Worm (Caenorhabditis elegans) whole organism, L1 larva: ENCODE measurements around the gene tra-1.
A peak's percentile ranks its signal among the peaks of the same experiment; 100 is the strongest.

ENCODE experiments used
- C16A3.4 ChIP-seq: fragments of 150-350 bp; optimal IDR thresholded peaks from 2 replicates; lab custom pipeline; 2014; ENCODE audit warnings: missing biosample characterization, missing genetic modification characterization
- C34B4.2 ChIP-seq: sonication (generic microtip); optimal IDR thresholded peaks from 2 replicates; lab custom pipeline; 2017; ENCODE audit warnings: mild to moderate bottlenecking, missing genetic modification characterization, missing compliant biosample characterization
- aly-2 ChIP-seq: fragments of 150-350 bp; optimal IDR thresholded peaks from 2 replicates; lab custom pipeline; 2014; ENCODE audit warnings: missing biosample characterization, missing genetic modification characterization
- blmp-1 ChIP-seq: fragments of 150-350 bp; optimal IDR thresholded peaks from 2 replicates; lab custom pipeline; 2014; ENCODE audit warnings: missing biosample characterization, missing genetic modification characterization
- ceh-63 ChIP-seq: fragments of 200-800 bp; sonication (Bioruptor generic); optimal IDR thresholded peaks from 2 replicates; lab custom pipeline; 2018; ENCODE audit warnings: mild to moderate bottlenecking, missing genetic modification characterization, missing compliant biosample characterization
- ceh-82 ChIP-seq, 3 experiments: fragments of 150-350 bp in 1 of 3; sonication (generic microtip) in 2 of 3; optimal IDR thresholded peaks; 2 replicates each; lab custom pipeline; 2014 to 2017; ENCODE audit warnings: missing biosample characterization in 3 of 3, missing genetic modification characterization in 3 of 3
- ceh-88 ChIP-seq: fragments of 200-800 bp; sonication (Bioruptor generic); IDR thresholded peaks from 2 replicates; pipeline ENCODE4 v1.3.6; 2022; ENCODE audit warnings: missing genetic modification characterization, missing compliant biosample characterization
- ces-1 ChIP-seq: fragments of 150-350 bp; optimal IDR thresholded peaks from 2 replicates; lab custom pipeline; 2014; ENCODE audit warnings: missing biosample characterization, missing genetic modification reagents, missing genetic modification characterization
- dsc-1 ChIP-seq: sonication (generic microtip); optimal IDR thresholded peaks from 2 replicates; lab custom pipeline; 2016; ENCODE audit warnings: mild to moderate bottlenecking, missing genetic modification characterization, missing compliant biosample characterization
- efl-3 ChIP-seq: fragments of 200-800 bp; sonication (Bioruptor generic); optimal IDR thresholded peaks from 2 replicates; lab custom pipeline; 2018; ENCODE audit warnings: mild to moderate bottlenecking, missing genetic modification characterization, missing compliant biosample characterization
- elt-2 ChIP-seq: sonication (generic microtip); optimal IDR thresholded peaks from 2 replicates; lab custom pipeline; 2016; ENCODE audit warnings: missing genetic modification characterization, mild to moderate bottlenecking, inconsistent platforms, missing compliant biosample characterization, missing genetic modification reagents
- elt-3 ChIP-seq, 6 experiments: fragments of 150-350 bp in 1 of 6; sonication (generic microtip); optimal IDR thresholded peaks; 2 replicates each; lab custom pipeline; 2017 to 2018; ENCODE audit warnings: missing biosample characterization in 6 of 6, missing genetic modification characterization in 6 of 6, inconsistent platforms in 1 of 6
- ets-5 ChIP-seq: fragments of 200-800 bp; sonication (Bioruptor generic); IDR thresholded peaks from 2 replicates; pipeline ENCODE4 v1.3.6; 2022; ENCODE audit warnings: missing genetic modification characterization, missing compliant biosample characterization
- fkh-8 ChIP-seq: sonication (generic microtip); optimal IDR thresholded peaks from 2 replicates; lab custom pipeline; 2016; ENCODE audit warnings: mild to moderate bottlenecking, missing genetic modification characterization, missing compliant biosample characterization
- fos-1 ChIP-seq: fragments of 150-350 bp; optimal IDR thresholded peaks from 2 replicates; lab custom pipeline; 2014; ENCODE audit warnings: missing biosample characterization, missing genetic modification characterization
- isw-1 ChIP-seq: fragments of 200-800 bp; sonication (Bioruptor generic); IDR thresholded peaks from 2 replicates; pipeline ENCODE4 v1.3.6; 2022; ENCODE audit warnings: missing genetic modification characterization, missing compliant biosample characterization
- jun-1 ChIP-seq: fragments of 150-350 bp; optimal IDR thresholded peaks from 2 replicates; lab custom pipeline; 2014; ENCODE audit warnings: missing biosample characterization, missing genetic modification reagents, missing genetic modification characterization
- lin-13 ChIP-seq: fragments of 150-350 bp; optimal IDR thresholded peaks from 2 replicates; lab custom pipeline; 2014; ENCODE audit warnings: missing biosample characterization, missing genetic modification reagents, missing genetic modification characterization
- lin-14 ChIP-seq: fragments of 200-800 bp; sonication (Bioruptor generic); optimal IDR thresholded peaks from 2 replicates; lab custom pipeline; 2018; ENCODE audit warnings: mild to moderate bottlenecking, missing genetic modification characterization, moderate library complexity, missing compliant biosample characterization
- lin-35 ChIP-seq, 2 experiments: fragments of 150-350 bp; optimal IDR thresholded peaks; 2 replicates each; lab custom pipeline; 2014; ENCODE audit warnings: missing biosample characterization in 2 of 2, missing genetic modification characterization in 2 of 2, missing genetic modification reagents in 2 of 2
- lin-39 ChIP-seq: fragments of 150-350 bp; optimal IDR thresholded peaks from 2 replicates; lab custom pipeline; 2014; ENCODE audit warnings: missing biosample characterization, missing genetic modification reagents, missing genetic modification characterization
- lir-3 ChIP-seq: sonication (generic microtip); optimal IDR thresholded peaks from 2 replicates; lab custom pipeline; 2016; ENCODE audit warnings: mild to moderate bottlenecking, missing genetic modification characterization, moderate library complexity, missing compliant biosample characterization; ENCODE audit not compliant: poor library complexity
- mef-2 ChIP-seq: fragments of 150-350 bp; optimal IDR thresholded peaks from 2 replicates; lab custom pipeline; 2014; ENCODE audit warnings: missing biosample characterization, missing genetic modification characterization
- mep-1 ChIP-seq: fragments of 150-350 bp; optimal IDR thresholded peaks from 2 replicates; lab custom pipeline; 2014; ENCODE audit warnings: missing biosample characterization, missing genetic modification characterization
- nhr-11 ChIP-seq: fragments of 150-350 bp; optimal IDR thresholded peaks from 2 replicates; lab custom pipeline; 2014; ENCODE audit warnings: missing biosample characterization, missing genetic modification characterization
- nhr-12 ChIP-seq: sonication (generic microtip); optimal IDR thresholded peaks from 2 replicates; lab custom pipeline; 2017; ENCODE audit warnings: missing biosample characterization, missing genetic modification characterization
- nhr-19 ChIP-seq: fragments of 200-800 bp; sonication (Bioruptor generic); conservative IDR thresholded peaks from 2 replicates; pipeline ENCODE4 v1.3.6; 2022; ENCODE audit warnings: missing genetic modification characterization, missing compliant biosample characterization
- nhr-20 ChIP-seq: sonication (generic microtip); optimal IDR thresholded peaks from 2 replicates; lab custom pipeline; 2016; ENCODE audit warnings: mild to moderate bottlenecking, missing genetic modification characterization, missing compliant biosample characterization
- nhr-28 ChIP-seq: fragments of 150-350 bp; optimal IDR thresholded peaks from 2 replicates; lab custom pipeline; 2014; ENCODE audit warnings: missing biosample characterization, missing genetic modification characterization
- nhr-84 ChIP-seq: sonication (generic microtip); optimal IDR thresholded peaks from 2 replicates; lab custom pipeline; 2017; ENCODE audit warnings: missing biosample characterization, missing genetic modification characterization
- nhr-85 ChIP-seq: sonication (generic microtip); peaks from one replicate; lab custom pipeline; 2016; ENCODE audit warnings: missing genetic modification characterization, inconsistent platforms, missing compliant biosample characterization
- nhr-90 ChIP-seq: sonication (generic microtip); optimal IDR thresholded peaks from 2 replicates; lab custom pipeline; 2016; ENCODE audit warnings: mild to moderate bottlenecking, missing genetic modification characterization, missing compliant biosample characterization; ENCODE audit not compliant: poor library complexity
- pax-3 ChIP-seq: fragments of 200-800 bp; sonication (Bioruptor generic); optimal IDR thresholded peaks from 2 replicates; lab custom pipeline; 2018; ENCODE audit warnings: mild to moderate bottlenecking, missing genetic modification characterization, moderate library complexity, missing compliant biosample characterization
- skn-1 ChIP-seq: fragments of 150-350 bp; optimal IDR thresholded peaks from 2 replicates; lab custom pipeline; 2014; ENCODE audit warnings: missing biosample characterization, missing genetic modification characterization
- snpc-4 ChIP-seq: fragments of 150-350 bp; optimal IDR thresholded peaks from 2 replicates; lab custom pipeline; 2014; ENCODE audit warnings: missing biosample characterization, missing genetic modification characterization
- snu-23 ChIP-seq: sonication (generic microtip); optimal IDR thresholded peaks from 2 replicates; lab custom pipeline; 2016; ENCODE audit warnings: missing genetic modification characterization, missing compliant biosample characterization
- tbx-2 ChIP-seq: sonication (generic microtip); optimal IDR thresholded peaks from 2 replicates; lab custom pipeline; 2016; ENCODE audit warnings: missing genetic modification characterization, missing compliant biosample characterization
- unc-30 ChIP-seq: sonication (generic microtip); optimal IDR thresholded peaks from 2 replicates; lab custom pipeline; 2017; ENCODE audit warnings: missing biosample characterization, missing genetic modification characterization
- xbp-1 ChIP-seq: sonication (generic microtip); optimal IDR thresholded peaks from 2 replicates; lab custom pipeline; 2016; ENCODE audit warnings: missing genetic modification characterization, missing compliant biosample characterization
- zag-1 ChIP-seq: fragments of 150-350 bp; optimal IDR thresholded peaks from 2 replicates; lab custom pipeline; 2014; ENCODE audit warnings: missing biosample characterization, missing genetic modification characterization
- ztf-4 ChIP-seq: fragments of 150-350 bp; optimal IDR thresholded peaks from 2 replicates; lab custom pipeline; 2014; ENCODE audit warnings: missing biosample characterization, missing genetic modification characterization

tra-1 gene

ce11 chrIII:11202992-11203391 is 8.0 kb upstream of the tra-1 start (continued):
- no peak for TF ChIP-seq nhr-11 (tag; lab: Kevin White, UChicago)
- TF ChIP-seq snu-23 (GFP tag; lab: Kevin White, UChicago): peak; percentile 21
- TF ChIP-seq C34B4.2 (tag; lab: Kevin White, UChicago): no peak
- TF ChIP-seq xbp-1 (tag; lab: Kevin White, UChicago): peak; percentile 4
- TF ChIP-seq nhr-20 (tag; lab: Kevin White, UChicago): no peak
- no peak for TF ChIP-seq elt-3 (tag; optimal IDR thresholded peaks at IDR 0.05; lab: Kevin White, UChicago)
- no peak for TF ChIP-seq nhr-90 (tag; lab: Kevin White, UChicago)
- no peak for TF ChIP-seq snpc-4
- TF ChIP-seq elt-2 (tag; lab: Kevin White, UChicago): no peak
- no peak for TF ChIP-seq ceh-63 (GFP tag; lab: Kevin White, UChicago)
- TF ChIP-seq C16A3.4 (tag; lab: Kevin White, UChicago): no peak
- TF ChIP-seq nhr-28 (tag; lab: Kevin White, UChicago): no peak
- no peak for TF ChIP-seq fos-1
- peak; percentile 7 for TF ChIP-seq mep-1
- no peak for TF ChIP-seq lin-39 (tag; lab: Kevin White, UChicago)
- TF ChIP-seq lin-13 (GFP tag; lab: Kevin White, UChicago): no peak
- peak; percentile 94 for TF ChIP-seq lin-14
- TF ChIP-seq nhr-84: no peak
- peak; percentile 66 for TF ChIP-seq dsc-1 (tag; lab: Kevin White, UChicago)
- TF ChIP-seq skn-1: no peak
- no peak for TF ChIP-seq lir-3 (tag; lab: Kevin White, UChicago)
- TF ChIP-seq ztf-4 (tag; lab: Kevin White, UChicago): no peak
- no peak for TF ChIP-seq unc-30 (tag; lab: Kevin White, UChicago)
- no peak for TF ChIP-seq pax-3 (tag; lab: Kevin White, UChicago)
- TF ChIP-seq ets-5: no peak
- TF ChIP-seq nhr-12: no peak
- no peak for TF ChIP-seq isw-1 (GFP tag; lab: Robert Waterston, UW)
- TF ChIP-seq jun-1: no peak
- TF ChIP-seq tbx-2 (tag; lab: Kevin White, UChicago): no peak
- no peak for TF ChIP-seq ceh-88 (GFP tag; lab: Robert Waterston, UW)
- no peak for TF ChIP-seq zag-1 (tag; lab: Kevin White, UChicago)
- TF ChIP-seq ces-1: no peak
- TF ChIP-seq mef-2: no peak

ce11 chrIII:11200879-11201518 is 6.0 kb upstream of the tra-1 start:
- TF ChIP-seq ces-1 (no peak), isw-1 (GFP tag; lab: Robert Waterston, UW) (no peak), nhr-19 (GFP tag; lab: Robert Waterston, UW) (no peak), ceh-82 (tag; optimal IDR thresholded peaks at IDR 0.05; lab: Kevin White, UChicago) (no peak), ceh-63 (GFP tag; lab: Kevin White, UChicago) (no peak), fkh-8 (tag; lab: Kevin White, UChicago) (no peak)

ce11 chrIII:11197327-11197726 is 2.3 kb upstream of the tra-1 start:
- TF ChIP-seq snu-23 (GFP tag; lab: Kevin White, UChicago): no peak
- no peak for TF ChIP-seq aly-2 (tag; lab: Kevin White, UChicago)
- no peak for TF ChIP-seq ets-5
- no peak for TF ChIP-seq fos-1
- TF ChIP-seq lin-39 (tag; lab: Kevin White, UChicago): no peak
- no peak for TF ChIP-seq ceh-88 (GFP tag; lab: Robert Waterston, UW)
- no peak for TF ChIP-seq dsc-1 (tag; lab: Kevin White, UChicago)
- TF ChIP-seq mef-2: no peak
- no peak for TF ChIP-seq nhr-84
- no peak for TF ChIP-seq nhr-85 (tag; lab: Kevin White, UChicago)
- TF ChIP-seq xbp-1 (tag; lab: Kevin White, UChicago): no peak
- no peak for TF ChIP-seq nhr-90 (tag; lab: Kevin White, UChicago)
- TF ChIP-seq C34B4.2 (tag; lab: Kevin White, UChicago): no peak
- no peak for TF ChIP-seq efl-3 (GFP tag; lab: Kevin White, UChicago)
- no peak for TF ChIP-seq zag-1 (tag; lab: Kevin White, UChicago)
- no peak for TF ChIP-seq lin-35 (GFP tag; optimal IDR thresholded peaks at IDR 0.05; lab: Kevin White, UChicago)
- no peak for TF ChIP-seq blmp-1 (tag; lab: Kevin White, UChicago)
